Worm (Caenorhabditis elegans): Measurements from ENCODE around the gene arcp-1.

DNA sequence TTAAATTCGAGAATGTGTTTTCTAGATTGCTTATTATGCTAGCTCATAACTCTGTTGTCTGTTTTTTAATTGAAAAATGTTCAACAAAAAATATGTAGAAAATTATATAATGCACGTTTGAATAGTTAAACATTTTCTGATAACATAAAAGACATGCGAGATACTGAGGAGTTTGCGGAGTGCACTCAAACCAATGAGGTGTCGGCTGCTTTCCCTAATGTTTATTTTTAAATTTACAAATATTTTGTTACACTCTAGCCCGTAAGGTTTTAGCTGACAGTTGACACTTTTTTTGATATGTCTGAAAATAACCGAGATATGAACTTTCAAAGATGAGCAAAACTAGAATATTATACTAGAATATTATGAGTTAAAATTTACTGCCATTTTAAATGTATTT lies 5.4 kb upstream of the arcp-1 start:
- TF ChIP-seq pha-4 (tag; optimal IDR thresholded peaks at IDR 0.05) = no peak
- no peak for TF ChIP-seq lin-13 (tag; optimal IDR thresholded peaks at IDR 0.05)
- TF ChIP-seq nhr-12 (tag; optimal IDR thresholded peaks at IDR 0.05) = no peak
- TF ChIP-seq ces-1 (GFP tag; optimal IDR thresholded peaks at IDR 0.05) = no peak
- no peak for TF ChIP-seq nhr-28 (tag; optimal IDR thresholded peaks at IDR 0.05)

Measured in whole organism, mixed stage, embryonic.